Worm (Caenorhabditis elegans): ENCODE measurements around the gene far-1.

The far-1 gene

ce11 chrIII:9053740-9054252 is 27.2 kb downstream of the far-1 start, which contains the start of gene R107.5 (continued):
- peak; percentile 48 for TF ChIP-seq ama-1 (optimal IDR thresholded peaks at IDR 0.05)
- 0 out of 2 replicates have a peak, but pooled peaks have one; percentile 8 for TF ChIP-seq F44E2.7 (GFP tag; IDR thresholded peaks at IDR 0.05)
- TF ChIP-seq php-3 (GFP tag; IDR thresholded peaks at IDR 0.05) = peak; percentile 92
- peak; percentile 72 for TF ChIP-seq zfp-2 (tag; optimal IDR thresholded peaks at IDR 0.05)
- peak; percentile 97 for TF ChIP-seq pha-4 (GFP tag; IDR thresholded peaks at IDR 0.05)
- peak; percentile 26 for TF ChIP-seq pha-4 (tag; optimal IDR thresholded peaks at IDR 0.05)
- peak; percentile 93 for TF ChIP-seq madf-9 (GFP tag; conservative IDR thresholded peaks at IDR 0.05)
- no peak for TF ChIP-seq ztf-11 (tag; optimal IDR thresholded peaks at IDR 0.05)
- TF ChIP-seq spr-1 (tag; optimal IDR thresholded peaks at IDR 0.05) = peak; percentile 93
- peak; percentile 88 for TF ChIP-seq nhr-10 (tag; optimal IDR thresholded peaks at IDR 0.05)
- peak; percentile 3 for TF ChIP-seq ceh-32 (tag; optimal IDR thresholded peaks at IDR 0.05; ENCODE audit: poor library complexity)
- TF ChIP-seq ceh-44 (GFP tag; IDR thresholded peaks at IDR 0.05) = no peak
- TF ChIP-seq spr-3 (GFP tag; optimal IDR thresholded peaks at IDR 0.05) = peak; percentile 89
- TF ChIP-seq nhr-48 (tag; optimal IDR thresholded peaks at IDR 0.05) = peak; percentile 94
- TF ChIP-seq vab-7 (GFP tag; IDR thresholded peaks at IDR 0.05) = peak; percentile 87
- peak; percentile 88 for TF ChIP-seq Y5F2A.4 (GFP tag; optimal IDR thresholded peaks at IDR 0.05)
- TF ChIP-seq daf-16 (GFP tag; optimal IDR thresholded peaks at IDR 0.05) = peak; percentile 54 to 93
- peak; percentile 41 for TF ChIP-seq daf-16 (tag; optimal IDR thresholded peaks at IDR 0.05)
- no peak for TF ChIP-seq lin-39 (tag; optimal IDR thresholded peaks at IDR 0.05)
- TF ChIP-seq daf-12 (tag; optimal IDR thresholded peaks at IDR 0.05) = no peak
- peak; percentile 82 for TF ChIP-seq Y48G9A.11 (GFP tag; IDR thresholded peaks at IDR 0.05)
- peak; percentile 82 for TF ChIP-seq T20F7.1 (GFP tag; optimal IDR thresholded peaks at IDR 0.05)
- TF ChIP-seq aha-1 (tag) = peak; percentile 99
- peak; percentile 93 for TF ChIP-seq hmg-1.1 (GFP tag; IDR thresholded peaks at IDR 0.05)
- TF ChIP-seq ceh-82 (tag; optimal IDR thresholded peaks at IDR 0.05) = no peak
- TF ChIP-seq sdz-12 (GFP tag; optimal IDR thresholded peaks at IDR 0.05) = peak; percentile 97
- peak; percentile 90 for TF ChIP-seq daf-19 (GFP tag; conservative IDR thresholded peaks at IDR 0.05)
- peak; percentile 77; the same call in 1 of the 2 replicates for TF ChIP-seq dmd-9 (GFP tag; IDR thresholded peaks at IDR 0.05)
- TF ChIP-seq F26F4.8 (GFP tag; conservative IDR thresholded peaks at IDR 0.05) = no peak
- TF ChIP-seq set-16 (GFP tag; IDR thresholded peaks at IDR 0.05) = peak; percentile 92
- TF ChIP-seq unc-130 (GFP tag; optimal IDR thresholded peaks at IDR 0.05) = no peak
- TF ChIP-seq zip-2 (tag; optimal IDR thresholded peaks at IDR 0.05) = peak; percentile 64
- 0 out of 2 replicates have a peak, but pooled peaks have one; percentile 53 for TF ChIP-seq ZK337.2 (GFP tag; IDR thresholded peaks at IDR 0.05)
- TF ChIP-seq jun-1 (tag; optimal IDR thresholded peaks at IDR 0.05) = peak; percentile 84
- peak; percentile 91 for TF ChIP-seq arid-1 (GFP tag; conservative IDR thresholded peaks at IDR 0.05)
- no peak for TF ChIP-seq lir-3 (tag; optimal IDR thresholded peaks at IDR 0.05)
- TF ChIP-seq hlh-30 (tag; optimal IDR thresholded peaks at IDR 0.05; ENCODE audit: insufficient read depth) = peak; percentile 97
- TF ChIP-seq nhr-102 (tag; optimal IDR thresholded peaks at IDR 0.05) = peak; percentile 94
- peak; percentile 74 for TF ChIP-seq nhr-77 (tag; optimal IDR thresholded peaks at IDR 0.05)
- peak; percentile 96 for TF ChIP-seq dmd-6 (GFP tag; IDR thresholded peaks at IDR 0.05)
- peak; percentile 66 to 86 for TF ChIP-seq hif-1 (tag; optimal IDR thresholded peaks at IDR 0.05)
- peak; percentile 88 to 92 for TF ChIP-seq lsy-2 (tag; optimal IDR thresholded peaks at IDR 0.05)
- peak; percentile 71 for TF ChIP-seq nhr-76 (tag; optimal IDR thresholded peaks at IDR 0.05)
- TF ChIP-seq nhr-237 (tag; optimal IDR thresholded peaks at IDR 0.05) = no peak
- peak; percentile 95 for TF ChIP-seq rbr-2 (tag; optimal IDR thresholded peaks at IDR 0.05)
- TF ChIP-seq R02D3.7 (tag; optimal IDR thresholded peaks at IDR 0.05) = no peak
- TF ChIP-seq lin-1 (GFP tag; IDR thresholded peaks at IDR 0.05) = peak; percentile 92
- TF ChIP-seq ceh-62 (tag; optimal IDR thresholded peaks at IDR 0.05) = no peak
- no peak for TF ChIP-seq egl-27 (tag; optimal IDR thresholded peaks at IDR 0.05)
- TF ChIP-seq nhr-6 (tag; optimal IDR thresholded peaks at IDR 0.05) = peak; percentile 71
- TF ChIP-seq mdl-1 (tag; optimal IDR thresholded peaks at IDR 0.05) = peak; percentile 86 to 98

Data from whole organism, L4 larva.